Fruit fly (Drosophila melanogaster) whole organism, embryonic: ENCODE measurements around the gene Col4a1.

ENCODE experiments used
- CG14441 ChIP-seq: fragments of 200-800 bp; sonication (Bioruptor generic); IDR thresholded peaks from 2 replicates; pipeline ENCODE4 v1.3.6; 2022; ENCODE audit warnings: missing biosample characterization, missing genetic modification characterization
- CG2120 ChIP-seq: fragments of 200-800 bp; sonication (Bioruptor generic); optimal IDR thresholded peaks from 3 replicates; lab custom pipeline; 2016; ENCODE audit warnings: missing biosample characterization, missing genetic modification characterization
- az2 ChIP-seq: fragments of 200-800 bp; sonication (Bioruptor generic); optimal IDR thresholded peaks from 3 replicates; lab custom pipeline; 2016; ENCODE audit warnings: missing biosample characterization, missing genetic modification characterization
- chinmo ChIP-seq: fragments of 200-800 bp; sonication (Bioruptor generic); IDR thresholded peaks from 4 replicates; pipeline ENCODE4 v1.3.6; 2022; ENCODE audit warnings: missing biosample characterization, missing genetic modification characterization; ENCODE audit not compliant: partially characterized antibody
- sob ChIP-seq: fragments of 200-800 bp; sonication (Bioruptor generic); IDR thresholded peaks from 2 replicates; pipeline ENCODE4 v1.3.6; 2022; ENCODE audit warnings: missing biosample characterization, missing genetic modification characterization

dm6 chr2L:5046261-5046660 is 16.9 kb downstream of the Col4a1 start:
- TF ChIP-seq sob (GFP tag; lab: Robert Waterston, UW) (no peak), CG14441 (no peak), az2 (GFP tag; lab: Kevin White, UChicago) (no peak), CG2120 (GFP tag; lab: Kevin White, UChicago) (no peak), chinmo (no peak)
